Worm (Caenorhabditis elegans) whole organism, L1 larva: Measurements from ENCODE around the gene F36H12.9.

Experiments
- mdl-1 ChIP-seq, 2 experiments: fragments of 150-350 bp; optimal IDR thresholded peaks; 2 replicates each; lab custom pipeline; 2014 to 2017; ENCODE audit warnings: missing biosample characterization in 2 of 2, missing genetic modification characterization in 2 of 2, inconsistent platforms in 1 of 2
- unc-62 ChIP-seq: fragments of 150-350 bp; optimal IDR thresholded peaks from 2 replicates; lab custom pipeline; 2014; ENCODE audit warnings: missing biosample characterization, missing genetic modification reagents, missing genetic modification characterization
- unc-98 ChIP-seq: fragments of 200-800 bp; sonication (Bioruptor generic); IDR thresholded peaks from 2 replicates; pipeline ENCODE4 v1.3.6; 2022; ENCODE audit warnings: missing genetic modification characterization, missing compliant biosample characterization
- ztf-4 ChIP-seq: fragments of 150-350 bp; optimal IDR thresholded peaks from 2 replicates; lab custom pipeline; 2014; ENCODE audit warnings: missing biosample characterization, missing genetic modification characterization

DNA sequence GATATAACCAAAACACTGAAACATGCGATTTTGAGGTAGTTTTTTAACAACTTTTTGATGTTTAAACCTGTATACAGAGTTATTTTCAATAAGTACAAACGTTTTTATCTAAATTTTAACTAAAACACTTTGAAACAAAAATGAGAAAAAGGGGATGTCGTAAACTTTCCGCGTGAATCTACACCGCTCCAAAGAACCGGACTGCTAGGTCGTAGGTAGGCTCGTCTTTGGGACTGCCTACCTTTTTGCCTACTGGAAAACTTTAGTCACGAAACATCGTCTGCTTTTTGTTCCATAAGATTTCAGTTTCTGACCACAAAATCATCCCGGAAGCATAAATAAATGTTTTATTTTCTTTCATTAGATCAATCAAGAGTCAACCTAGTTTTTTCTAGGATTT, 34.4 kb downstream of the F36H12.9 start:
- TF ChIP-seq unc-98 (GFP tag; lab: Robert Waterston, UW) (no peak), ztf-4 (tag; lab: Kevin White, UChicago) (no peak), mdl-1 (tag; optimal IDR thresholded peaks at IDR 0.05; lab: Kevin White, UChicago) (no peak), unc-62 (GFP tag; lab: Kevin White, UChicago) (no peak)
